Fruit fly (Drosophila melanogaster) whole organism, embryonic: ENCODE measurements around the gene CG34117.

ENCODE experiments used
- CG10959 ChIP-seq: fragments of 200-800 bp; sonication (Bioruptor generic); IDR thresholded peaks from 2 replicates; pipeline ENCODE4 v1.3.6; 2022; ENCODE audit warnings: missing biosample characterization, missing genetic modification characterization
- CG12155 ChIP-seq: fragments of 200-800 bp; sonication (Bioruptor generic); optimal IDR thresholded peaks from 3 replicates; lab custom pipeline; 2016; ENCODE audit warnings: missing biosample characterization, missing genetic modification characterization
- CG12391 ChIP-seq: fragments of 200-800 bp; sonication (Bioruptor generic); optimal IDR thresholded peaks from 3 replicates; lab custom pipeline; 2018; ENCODE audit warnings: missing biosample characterization, mild to moderate bottlenecking, missing genetic modification characterization, moderate library complexity
- CG12659 ChIP-seq: fragments of 200-800 bp; sonication (Bioruptor generic); optimal IDR thresholded peaks from 3 replicates; lab custom pipeline; 2017; ENCODE audit warnings: mild to moderate bottlenecking, missing biosample characterization, missing genetic modification reagents, missing genetic modification characterization
- CG12744 ChIP-seq: fragments of 200-800 bp; sonication (Bioruptor generic); optimal IDR thresholded peaks from 2 replicates; lab custom pipeline; 2016; ENCODE audit warnings: missing biosample characterization, missing genetic modification characterization
- CG15011 ChIP-seq: fragments of 200-800 bp; sonication (Bioruptor generic); optimal IDR thresholded peaks from 3 replicates; lab custom pipeline; 2018; ENCODE audit warnings: missing biosample characterization, mild to moderate bottlenecking, missing genetic modification characterization
- CG1529 ChIP-seq: fragments of 200-800 bp; sonication (Bioruptor generic); optimal IDR thresholded peaks from 3 replicates; lab custom pipeline; 2018; ENCODE audit warnings: missing biosample characterization, missing genetic modification characterization
- CG15479 ChIP-seq: fragments of 200-800 bp; sonication (Bioruptor generic); optimal IDR thresholded peaks from 3 replicates; lab custom pipeline; 2019; ENCODE audit warnings: missing biosample characterization, mild to moderate bottlenecking, missing genetic modification characterization, moderate library complexity
- CG15696 ChIP-seq: fragments of 200-800 bp; sonication (Bioruptor generic); optimal IDR thresholded peaks from 2 replicates; lab custom pipeline; 2019; ENCODE audit warnings: missing biosample characterization, mild to moderate bottlenecking, missing genetic modification characterization, moderate library complexity
- CG18476 ChIP-seq: fragments of 200-800 bp; sonication (Bioruptor generic); optimal IDR thresholded peaks from 2 replicates; lab custom pipeline; 2016; ENCODE audit warnings: missing biosample characterization, mild to moderate bottlenecking, missing genetic modification characterization
- CG30403 ChIP-seq: fragments of 200-800 bp; sonication (Bioruptor generic); optimal IDR thresholded peaks from 3 replicates; lab custom pipeline; 2016; ENCODE audit warnings: missing biosample characterization, missing genetic modification characterization
- CG32767 ChIP-seq: fragments of 200-800 bp; sonication (Bioruptor generic); IDR thresholded peaks from 2 replicates; pipeline ENCODE4 v1.3.6; 2022; ENCODE audit warnings: missing biosample characterization, missing genetic modification characterization
- CG3281 ChIP-seq: fragments of 200-800 bp; sonication (Bioruptor generic); optimal IDR thresholded peaks from 3 replicates; lab custom pipeline; 2017; ENCODE audit warnings: missing biosample characterization, mild to moderate bottlenecking, missing genetic modification characterization
- CG34376 ChIP-seq: fragments of 200-800 bp; sonication (Bioruptor generic); optimal IDR thresholded peaks from 2 replicates; lab custom pipeline; 2018; ENCODE audit warnings: missing biosample characterization, mild to moderate bottlenecking, missing genetic modification characterization
- CG43689 ChIP-seq: fragments of 200-800 bp; sonication (Bioruptor generic); IDR thresholded peaks from 2 replicates; pipeline ENCODE4 v1.3.6; 2022; ENCODE audit warnings: missing biosample characterization, missing genetic modification characterization
- CG9932 ChIP-seq: fragments of 200-800 bp; sonication (Bioruptor generic); IDR thresholded peaks from 2 replicates; pipeline ENCODE4 v1.3.6; 2022; ENCODE audit warnings: missing biosample characterization, missing genetic modification characterization
- CHES-1-like ChIP-seq: fragments of 200-800 bp; sonication (Bioruptor generic); optimal IDR thresholded peaks from 2 replicates; lab custom pipeline; 2016; ENCODE audit warnings: missing biosample characterization, missing genetic modification characterization
- Camta ChIP-seq: fragments of 200-800 bp; sonication (Bioruptor generic); optimal IDR thresholded peaks from 2 replicates; lab custom pipeline; 2016; ENCODE audit warnings: missing biosample characterization, missing genetic modification characterization
- D19A ChIP-seq: fragments of 200-800 bp; optimal IDR thresholded peaks from 3 replicates; lab custom pipeline; 2019; ENCODE audit warnings: missing biosample characterization, mild to moderate bottlenecking, missing genetic modification characterization, moderate library complexity
- Deaf1 ChIP-seq: fragments of 200-800 bp; optimal IDR thresholded peaks from 3 replicates; lab custom pipeline; 2019; ENCODE audit warnings: missing biosample characterization, mild to moderate bottlenecking, missing genetic modification characterization, moderate library complexity
- Dip2 ChIP-seq: fragments of 200-800 bp; sonication (Bioruptor generic); IDR thresholded peaks from 2 replicates; pipeline ENCODE4 v1.3.6; 2022; ENCODE audit warnings: missing biosample characterization, missing genetic modification characterization
- HLH3B ChIP-seq: fragments of 200-800 bp; sonication (Bioruptor generic); IDR thresholded peaks from 2 replicates; pipeline ENCODE4 v1.3.6; 2022; ENCODE audit warnings: missing biosample characterization, missing genetic modification characterization
- Hr51 ChIP-seq, 2 experiments: fragments of 200-800 bp; sonication (Bioruptor generic); optimal IDR thresholded peaks; 2 replicates in 1 of 2; 3 replicates in 1 of 2; lab custom pipeline; 2016 to 2018; ENCODE audit warnings: missing biosample characterization in 2 of 2, missing genetic modification characterization in 2 of 2, mild to moderate bottlenecking in 1 of 2, moderate library complexity in 1 of 2
- MBD-R2 ChIP-seq: fragments of 200-800 bp; sonication (Bioruptor generic); IDR thresholded peaks from 2 replicates; pipeline ENCODE4 v1.3.6; 2022; ENCODE audit warnings: missing biosample characterization, missing genetic modification characterization
- Mes4 ChIP-seq: fragments of 200-800 bp; sonication (Bioruptor generic); optimal IDR thresholded peaks from 2 replicates; lab custom pipeline; 2016; ENCODE audit warnings: missing biosample characterization, missing genetic modification characterization
- Ptx1 ChIP-seq: fragments of 200-800 bp; sonication (Bioruptor generic); IDR thresholded peaks from 2 replicates; pipeline ENCODE4 v1.3.6; 2022; ENCODE audit warnings: missing biosample characterization, missing genetic modification characterization
- Rfx ChIP-seq: fragments of 200-800 bp; sonication (Bioruptor generic); IDR thresholded peaks from 2 replicates; pipeline ENCODE4 v1.3.6; 2022; ENCODE audit warnings: missing biosample characterization, missing genetic modification characterization
- Sry-δ ChIP-seq: fragments of 200-800 bp; sonication (Bioruptor generic); optimal IDR thresholded peaks from 2 replicates; lab custom pipeline; 2016; ENCODE audit warnings: missing biosample characterization, missing genetic modification characterization
- YL-1 ChIP-seq: fragments of 200-800 bp; sonication (Bioruptor generic); optimal IDR thresholded peaks from 3 replicates; lab custom pipeline; 2017; ENCODE audit warnings: missing biosample characterization, mild to moderate bottlenecking, missing genetic modification characterization
- br ChIP-seq: fragments of >200 bp; optimal IDR thresholded peaks from 2 replicates; lab custom pipeline; 2017
- cato ChIP-seq: fragments of 200-800 bp; sonication (Bioruptor generic); optimal IDR thresholded peaks from 2 replicates; lab custom pipeline; 2016; ENCODE audit warnings: missing biosample characterization, missing genetic modification characterization, borderline replicate concordance
- cg ChIP-seq: fragments of 200-800 bp; sonication (Bioruptor generic); optimal IDR thresholded peaks from 3 replicates; lab custom pipeline; 2019; ENCODE audit warnings: missing biosample characterization, mild to moderate bottlenecking, missing genetic modification characterization, moderate library complexity
- corto ChIP-seq: fragments of 200-800 bp; sonication (Bioruptor generic); optimal IDR thresholded peaks from 2 replicates; lab custom pipeline; 2016; ENCODE audit warnings: missing biosample characterization, mild to moderate bottlenecking, missing genetic modification characterization, moderate library complexity
- danr ChIP-seq: fragments of 200-800 bp; sonication (Bioruptor generic); IDR thresholded peaks from 2 replicates; pipeline ENCODE4 v1.3.6; 2022; ENCODE audit warnings: missing biosample characterization, missing genetic modification characterization
- en ChIP-seq: fragments of 200-800 bp; sonication (Bioruptor generic); optimal IDR thresholded peaks from 2 replicates; lab custom pipeline; 2016; ENCODE audit warnings: missing biosample characterization, missing genetic modification characterization
- fd3F ChIP-seq: fragments of 200-800 bp; sonication (Bioruptor generic); optimal IDR thresholded peaks from 2 replicates; lab custom pipeline; 2018; ENCODE audit warnings: missing biosample characterization, mild to moderate bottlenecking, missing genetic modification characterization, moderate library complexity
- fd64A ChIP-seq: fragments of 200-800 bp; sonication (Bioruptor generic); optimal IDR thresholded peaks from 3 replicates; lab custom pipeline; 2018; ENCODE audit warnings: missing biosample characterization, mild to moderate bottlenecking, missing genetic modification characterization
- fd96Cb ChIP-seq: fragments of 200-800 bp; sonication (Bioruptor generic); optimal IDR thresholded peaks from 2 replicates; lab custom pipeline; 2018; ENCODE audit warnings: missing biosample characterization, mild to moderate bottlenecking, missing genetic modification characterization, moderate library complexity
- gfzf ChIP-seq: fragments of 200-800 bp; sonication (Bioruptor generic); optimal IDR thresholded peaks from 2 replicates; lab custom pipeline; 2016; ENCODE audit warnings: missing biosample characterization, mild to moderate bottlenecking, missing genetic modification characterization, moderate library complexity
- ind ChIP-seq: fragments of 200-800 bp; sonication (Bioruptor generic); optimal IDR thresholded peaks from 3 replicates; lab custom pipeline; 2016; ENCODE audit warnings: missing biosample characterization, missing genetic modification characterization
- inv ChIP-seq: fragments of 200-800 bp; sonication (Bioruptor generic); IDR thresholded peaks from 2 replicates; pipeline ENCODE4 v1.3.6; 2022; ENCODE audit warnings: missing biosample characterization, missing genetic modification characterization; ENCODE audit not compliant: partially characterized antibody
- luna ChIP-seq: fragments of 200-800 bp; sonication (Bioruptor generic); optimal IDR thresholded peaks from 2 replicates; lab custom pipeline; 2016; ENCODE audit warnings: missing biosample characterization, missing genetic modification characterization
- org-1 ChIP-seq: fragments of 200-800 bp; sonication (Bioruptor generic); optimal IDR thresholded peaks from 2 replicates; lab custom pipeline; 2017; ENCODE audit warnings: missing biosample characterization, missing genetic modification characterization
- pnt ChIP-seq: fragments of 200-800 bp; sonication (Bioruptor generic); optimal IDR thresholded peaks from 3 replicates; lab custom pipeline; 2016; ENCODE audit warnings: missing biosample characterization, missing genetic modification characterization
- ro ChIP-seq: fragments of 200-800 bp; sonication (Bioruptor generic); IDR thresholded peaks from 2 replicates; pipeline ENCODE4 v1.3.6; 2022; ENCODE audit warnings: missing biosample characterization, missing genetic modification characterization
- run ChIP-seq: fragments of 200-800 bp; sonication (Bioruptor generic); optimal IDR thresholded peaks from 3 replicates; lab custom pipeline; 2018; ENCODE audit warnings: missing biosample characterization, mild to moderate bottlenecking, missing genetic modification characterization
- stwl ChIP-seq: fragments of 200-800 bp; sonication (Bioruptor generic); optimal IDR thresholded peaks from 3 replicates; lab custom pipeline; 2018; ENCODE audit warnings: missing biosample characterization, mild to moderate bottlenecking, missing genetic modification characterization, moderate library complexity
- trh ChIP-seq: fragments of 200-800 bp; sonication (Bioruptor generic); optimal IDR thresholded peaks from 2 replicates; lab custom pipeline; 2016; ENCODE audit warnings: missing biosample characterization, missing genetic modification characterization
- vfl ChIP-seq: fragments of 200-800 bp; sonication (Bioruptor generic); optimal IDR thresholded peaks from 2 replicates; lab custom pipeline; 2016; ENCODE audit warnings: missing biosample characterization, missing genetic modification characterization
- vvl ChIP-seq: fragments of 200-800 bp; sonication (Bioruptor generic); IDR thresholded peaks from 2 replicates; pipeline ENCODE4 v1.3.6; 2022; ENCODE audit warnings: missing biosample characterization, missing genetic modification characterization
- wek ChIP-seq: fragments of 200-800 bp; sonication (Bioruptor generic); optimal IDR thresholded peaks from 3 replicates; lab custom pipeline; 2018; ENCODE audit warnings: missing biosample characterization, mild to moderate bottlenecking, missing genetic modification characterization, moderate library complexity

Gene CG34117

DNA sequence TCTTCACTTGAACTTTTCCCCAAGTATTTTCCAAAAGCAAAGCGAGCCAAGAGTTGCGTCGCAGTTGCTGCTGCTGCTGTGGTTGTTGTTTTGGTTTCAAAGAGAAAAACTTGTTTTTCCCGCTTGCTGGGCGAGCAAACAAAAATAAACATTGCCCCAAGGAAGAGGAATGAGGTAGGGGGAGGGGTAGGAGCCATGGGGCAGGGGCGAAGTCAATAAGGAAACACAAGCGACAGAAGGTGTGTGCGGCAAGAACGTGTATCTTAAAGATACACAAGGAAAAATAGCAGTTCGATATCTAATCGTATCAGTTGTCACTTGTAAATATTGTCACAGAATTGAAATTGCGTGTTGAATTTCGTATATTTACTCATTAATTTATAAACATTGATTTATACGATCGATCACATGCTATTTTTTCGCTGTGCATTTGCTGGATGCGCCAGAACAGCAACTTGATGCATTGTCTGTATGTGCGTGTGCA, 6.3 kb downstream of the CG34117 start (continued):
- peak; percentile 47 for TF ChIP-seq CG12659
- TF ChIP-seq fd64A (GFP tag; lab: Kevin White, UChicago): peak; percentile 89
- no peak for TF ChIP-seq vfl (GFP tag; lab: Kevin White, UChicago)
- no peak for TF ChIP-seq luna (GFP tag; lab: Kevin White, UChicago)
- peak; percentile 59 for TF ChIP-seq corto (GFP tag; lab: Kevin White, UChicago)
- TF ChIP-seq CG43689 (GFP tag; lab: Robert Waterston, UW): no peak
- no peak for TF ChIP-seq run (tag; lab: Kevin White, UChicago)
- no peak for TF ChIP-seq br (lab: Kevin White, UChicago)
- TF ChIP-seq stwl (tag; lab: Kevin White, UChicago): no peak
- no peak for TF ChIP-seq CG32767 (GFP tag; lab: Robert Waterston, UW)
- peak; percentile 3 for TF ChIP-seq trh
- peak; percentile 50; the same call in 1 of the 2 replicates for TF ChIP-seq Rfx
- TF ChIP-seq cato (GFP tag; lab: Kevin White, UChicago): no peak
- TF ChIP-seq CG1529 (GFP tag; lab: Kevin White, UChicago): peak; percentile 67
- no peak for TF ChIP-seq Dip2 (GFP tag; lab: Robert Waterston, UW)
- peak; percentile 46 for TF ChIP-seq pnt
- peak; percentile 67 for TF ChIP-seq CG10959
- no peak for TF ChIP-seq Mes4 (GFP tag; lab: Kevin White, UChicago)
- no peak for TF ChIP-seq CG15479
- TF ChIP-seq CG34376 (GFP tag; lab: Kevin White, UChicago): peak; percentile 30
- TF ChIP-seq YL-1 (GFP tag; lab: Kevin White, UChicago): peak; percentile 54
- TF ChIP-seq ind (GFP tag; lab: Kevin White, UChicago): peak; percentile 48
- peak; percentile 59 for TF ChIP-seq CG30403 (GFP tag; lab: Kevin White, UChicago)
- TF ChIP-seq CG9932 (GFP tag; lab: Robert Waterston, UW): peak; percentile 15; the same call in 1 of the 2 replicates
- TF ChIP-seq CG15011: peak; percentile 66
- TF ChIP-seq Hr51 (GFP tag; optimal IDR thresholded peaks at IDR 0.05; lab: Kevin White, UChicago): peak in 1 of 2 experiments; percentile 9
- no peak for TF ChIP-seq gfzf (GFP tag; lab: Kevin White, UChicago)
- TF ChIP-seq CG18476 (GFP tag; lab: Kevin White, UChicago): no peak
- no peak for TF ChIP-seq inv
- no peak for TF ChIP-seq en (GFP tag; lab: Kevin White, UChicago)
- no peak for TF ChIP-seq Sry-δ (GFP tag; lab: Kevin White, UChicago)
- TF ChIP-seq fd3F (GFP tag; lab: Kevin White, UChicago): peak; percentile 77
- peak; percentile 70 for TF ChIP-seq wek (GFP tag; lab: Kevin White, UChicago)
- TF ChIP-seq MBD-R2 (GFP tag; lab: Robert Waterston, UW): no peak
- TF ChIP-seq CG12155 (GFP tag; lab: Kevin White, UChicago): peak; percentile 20
- TF ChIP-seq CG12744: no peak
- TF ChIP-seq HLH3B (GFP tag; lab: Robert Waterston, UW): peak; percentile 65
- peak; percentile 81 for TF ChIP-seq CG12391 (tag; lab: Kevin White, UChicago)
- peak; percentile 78 for TF ChIP-seq D19A
- peak; percentile 36 for TF ChIP-seq Camta (GFP tag; lab: Kevin White, UChicago)
- TF ChIP-seq vvl (GFP tag; lab: Robert Waterston, UW): peak; percentile 75
- no peak for TF ChIP-seq Deaf1 (tag; lab: Kevin White, UChicago)
- TF ChIP-seq ro (GFP tag; lab: Robert Waterston, UW): no peak
- TF ChIP-seq cg (GFP tag; lab: Kevin White, UChicago): peak; percentile 15
- peak; percentile 72 for TF ChIP-seq fd96Cb
- peak; percentile 64 for TF ChIP-seq CG3281 (GFP tag; lab: Kevin White, UChicago)
- TF ChIP-seq Ptx1: peak; percentile 64
- TF ChIP-seq CG15696 (tag; lab: Kevin White, UChicago): peak; percentile 86
- no peak for TF ChIP-seq danr
- TF ChIP-seq org-1 (GFP tag; lab: Kevin White, UChicago): peak; percentile 42
- TF ChIP-seq CHES-1-like (GFP tag; lab: Kevin White, UChicago): no peak
